Fruit fly (Drosophila melanogaster) whole organism, adult: ENCODE data around the gene CG18788.

Experiments
- CG12768 ChIP-seq: fragments of 200-800 bp; sonication (Bioruptor generic); optimal IDR thresholded peaks from 2 replicates; lab custom pipeline; 2017; ENCODE audit warnings: missing biosample characterization, missing genetic modification characterization, mild to moderate bottlenecking, moderate library complexity, missing genetic modification reagents
- CG33017 ChIP-seq: fragments of 200-800 bp; sonication (Bioruptor generic); optimal IDR thresholded peaks from 2 replicates; lab custom pipeline; 2018; ENCODE audit warnings: missing biosample characterization, mild to moderate bottlenecking, missing genetic modification characterization, moderate library complexity
- CG7045 ChIP-seq: fragments of 200-800 bp; sonication (Bioruptor generic); optimal IDR thresholded peaks from 2 replicates; lab custom pipeline; 2017; ENCODE audit warnings: missing biosample characterization, mild to moderate bottlenecking, missing genetic modification characterization
- Clk ChIP-seq: fragments of 200-800 bp; sonication (Bioruptor generic); optimal IDR thresholded peaks from 2 replicates; lab custom pipeline; 2017; ENCODE audit warnings: missing biosample characterization, missing genetic modification characterization
- Hr96 ChIP-seq: fragments of 200-800 bp; sonication (Bioruptor generic); optimal IDR thresholded peaks from 2 replicates; lab custom pipeline; 2016; ENCODE audit warnings: missing biosample characterization, missing genetic modification characterization
- bab1 ChIP-seq: fragments of 200-800 bp; sonication (Bioruptor generic); optimal IDR thresholded peaks from 3 replicates; lab custom pipeline; 2019; ENCODE audit warnings: missing biosample characterization, mild to moderate bottlenecking, missing genetic modification characterization, moderate library complexity
- cic ChIP-seq: fragments of 200-800 bp; sonication (Bioruptor generic); optimal IDR thresholded peaks from 2 replicates; lab custom pipeline; 2017; ENCODE audit warnings: missing biosample characterization, mild to moderate bottlenecking, missing genetic modification characterization, moderate library complexity
- kay ChIP-seq: fragments of 200-800 bp; sonication (Bioruptor generic); peaks from one replicate; lab custom pipeline; 2016; ENCODE audit warnings: missing biosample characterization, missing genetic modification characterization, borderline replicate concordance
- pad ChIP-seq: fragments of 200-800 bp; sonication (Bioruptor generic); optimal IDR thresholded peaks from 3 replicates; lab custom pipeline; 2017; ENCODE audit warnings: missing biosample characterization, missing genetic modification characterization, mild to moderate bottlenecking, moderate library complexity, missing genetic modification reagents
- tj ChIP-seq: fragments of 200-800 bp; sonication (Bioruptor generic); optimal IDR thresholded peaks from 3 replicates; lab custom pipeline; 2017; ENCODE audit warnings: missing biosample characterization, mild to moderate bottlenecking, missing genetic modification characterization, moderate library complexity
- toe ChIP-seq: fragments of 200-800 bp; sonication (Bioruptor generic); optimal IDR thresholded peaks from 2 replicates; lab custom pipeline; 2016; ENCODE audit warnings: missing biosample characterization, missing genetic modification characterization

dm6 chr2L:12029594-12030197 lies 4.3 kb upstream of the CG18788 start:
- TF ChIP-seq bab1 (GFP tag; lab: Kevin White, UChicago) (no peak), tj (GFP tag; lab: Kevin White, UChicago) (no peak), Clk (GFP tag; lab: Kevin White, UChicago) (no peak), pad (GFP tag; lab: Kevin White, UChicago) (no peak), cic (GFP tag; lab: Kevin White, UChicago) (no peak), CG12768 (GFP tag; lab: Kevin White, UChicago) (no peak), CG7045 (GFP tag; lab: Kevin White, UChicago) (no peak), toe (GFP tag; lab: Kevin White, UChicago) (no peak), CG33017 (tag; lab: Kevin White, UChicago) (no peak), kay (no peak), Hr96 (GFP tag; lab: Kevin White, UChicago) (peak; percentile 7)
